Fruit fly (Drosophila melanogaster) whole organism, prepupa: ENCODE measurements around the gene Orp8.

Experiments
- Blimp-1 ChIP-seq: fragments of 200-800 bp; sonication (Bioruptor generic); optimal IDR thresholded peaks from 3 replicates; lab custom pipeline; 2017; ENCODE audit warnings: missing biosample characterization, missing genetic modification characterization, mild to moderate bottlenecking, moderate library complexity, missing genetic modification reagents
- CG10631 ChIP-seq: fragments of 200-800 bp; sonication (Bioruptor generic); optimal IDR thresholded peaks from 2 replicates; lab custom pipeline; 2016; ENCODE audit warnings: missing biosample characterization, missing genetic modification characterization
- CG10669 ChIP-seq: fragments of 200-800 bp; sonication (Bioruptor generic); optimal IDR thresholded peaks from 3 replicates; lab custom pipeline; 2018; ENCODE audit warnings: missing biosample characterization, mild to moderate bottlenecking, missing genetic modification characterization, moderate library complexity
- CG6163 ChIP-seq: fragments of 200-800 bp; sonication (Bioruptor generic); IDR thresholded peaks from 3 replicates; pipeline ENCODE4 v1.3.6; 2022; ENCODE audit warnings: missing biosample characterization, missing genetic modification characterization
- CG6854 ChIP-seq: fragments of 200-800 bp; sonication (Bioruptor generic); optimal IDR thresholded peaks from 2 replicates; lab custom pipeline; 2017; ENCODE audit warnings: missing biosample characterization, mild to moderate bottlenecking, missing genetic modification characterization
- Eip75B ChIP-seq: fragments of 200-800 bp; sonication (Bioruptor generic); optimal IDR thresholded peaks from 3 replicates; lab custom pipeline; 2016; ENCODE audit warnings: missing biosample characterization, missing genetic modification characterization
- Ets96B ChIP-seq: fragments of 200-800 bp; optimal IDR thresholded peaks from 2 replicates; lab custom pipeline; 2019; ENCODE audit warnings: missing biosample characterization, mild to moderate bottlenecking, missing genetic modification characterization, moderate library complexity
- Gug ChIP-seq: fragments of 200-800 bp; sonication (Bioruptor generic); IDR thresholded peaks from 2 replicates; pipeline ENCODE4 v1.3.6; 2022; ENCODE audit warnings: missing biosample characterization, missing genetic modification characterization
- Hr38 ChIP-seq: sonication (Bioruptor generic); optimal IDR thresholded peaks from 2 replicates; lab custom pipeline; 2016; ENCODE audit warnings: missing biosample characterization, missing genetic modification characterization
- Hr39 ChIP-seq: fragments of 200-800 bp; sonication (Bioruptor generic); optimal IDR thresholded peaks from 2 replicates; lab custom pipeline; 2016; ENCODE audit warnings: missing biosample characterization, missing genetic modification characterization
- Lpt ChIP-seq: fragments of 200-800 bp; sonication (Bioruptor generic); optimal IDR thresholded peaks from 3 replicates; lab custom pipeline; 2016; ENCODE audit warnings: missing biosample characterization, missing genetic modification characterization
- OdsH ChIP-seq: fragments of 200-800 bp; sonication (Bioruptor generic); optimal IDR thresholded peaks from 3 replicates; lab custom pipeline; 2016; ENCODE audit warnings: missing biosample characterization, missing genetic modification characterization
- svp ChIP-seq: fragments of 200-800 bp; sonication (Bioruptor generic); peaks from one replicate; lab custom pipeline; 2016; ENCODE audit warnings: missing biosample characterization, missing genetic modification characterization

DNA sequence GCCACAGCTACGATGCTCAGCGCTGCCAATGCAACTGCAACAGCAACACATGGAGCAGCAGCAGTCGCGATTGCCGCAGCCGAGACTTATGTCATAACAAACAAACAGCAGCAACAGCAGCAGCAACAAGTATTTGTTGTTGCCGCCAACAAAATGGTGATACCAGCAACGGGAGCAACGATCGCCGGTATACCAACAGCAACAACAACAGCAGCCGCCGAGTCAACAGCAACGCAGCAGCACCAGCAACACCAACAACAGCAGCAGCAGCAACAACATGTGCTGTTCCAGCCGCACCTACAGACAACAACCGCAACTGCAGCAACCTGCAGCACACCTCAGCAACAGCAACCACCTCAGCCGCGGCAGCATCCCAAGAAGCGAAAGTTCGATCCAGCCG, 21.1 kb upstream of the Orp8 start:
- TF ChIP-seq Lpt (GFP tag; lab: Kevin White, UChicago): no peak
- no peak for TF ChIP-seq Ets96B (tag; lab: Kevin White, UChicago)
- no peak for TF ChIP-seq Eip75B
- TF ChIP-seq Blimp-1 (GFP tag; lab: Kevin White, UChicago): no peak
- TF ChIP-seq Hr38 (GFP tag; lab: Kevin White, UChicago): no peak
- no peak for TF ChIP-seq OdsH (GFP tag; lab: Kevin White, UChicago)
- no peak for TF ChIP-seq svp (GFP tag; lab: Kevin White, UChicago)
- no peak for TF ChIP-seq CG6163 (GFP tag; lab: Robert Waterston, UW)
- TF ChIP-seq CG10631: no peak
- TF ChIP-seq CG10669 (GFP tag; lab: Kevin White, UChicago): no peak
- no peak for TF ChIP-seq CG6854 (GFP tag; lab: Kevin White, UChicago)
- TF ChIP-seq Hr39: no peak
- no peak for TF ChIP-seq Gug (GFP tag; lab: Robert Waterston, UW)
